Worm (Caenorhabditis elegans): ENCODE measurements around the gene sta-2.

ce11 chrV:9775734-9776133 is 34.7 kb downstream of the sta-2 start, which contains the start of gene F46B6.12:
- TF ChIP-seq skn-1 (tag; optimal IDR thresholded peaks at IDR 0.05), result no peak
- TF ChIP-seq mdl-1 (tag; optimal IDR thresholded peaks at IDR 0.05), result no peak
- TF ChIP-seq ZK546.5 (tag; optimal IDR thresholded peaks at IDR 0.05), result no peak
- no peak for TF ChIP-seq nhr-237 (tag; optimal IDR thresholded peaks at IDR 0.05)
- no peak for TF ChIP-seq nhr-12 (tag; optimal IDR thresholded peaks at IDR 0.05)
- no peak for TF ChIP-seq lsy-2 (tag; optimal IDR thresholded peaks at IDR 0.05)
- TF ChIP-seq dmd-4 (tag; optimal IDR thresholded peaks at IDR 0.05), result no peak
